Worm (Caenorhabditis elegans) whole organism, L2 larva: ENCODE measurements around the gene sto-4.

Source experiments
- C34F6.9 ChIP-seq: fragments of 150-350 bp; optimal IDR thresholded peaks from 2 replicates; lab custom pipeline; 2014; ENCODE audit warnings: missing biosample characterization, missing genetic modification characterization
- F13H6.1 ChIP-seq: sonication (generic microtip); optimal IDR thresholded peaks from 2 replicates; lab custom pipeline; 2016; ENCODE audit warnings: missing genetic modification characterization, missing compliant biosample characterization
- R02D3.7 ChIP-seq: fragments of 150-350 bp; optimal IDR thresholded peaks from 2 replicates; lab custom pipeline; 2014; ENCODE audit warnings: missing biosample characterization, missing genetic modification characterization
- Y55F3AM.14 ChIP-seq: fragments of 200-800 bp; sonication (Bioruptor generic); optimal IDR thresholded peaks from 2 replicates; lab custom pipeline; 2018; ENCODE audit warnings: mild to moderate bottlenecking, missing genetic modification characterization, missing compliant biosample characterization
- ZK546.5 ChIP-seq: sonication (generic microtip); optimal IDR thresholded peaks from 2 replicates; lab custom pipeline; 2017; ENCODE audit warnings: missing biosample characterization, missing genetic modification characterization
- aly-2 ChIP-seq: fragments of 150-350 bp; optimal IDR thresholded peaks from 2 replicates; lab custom pipeline; 2014; ENCODE audit warnings: missing biosample characterization, missing genetic modification characterization
- ama-1 ChIP-seq: fragments of 150-350 bp; optimal IDR thresholded peaks from 2 replicates; lab custom pipeline; 2018; ENCODE audit warnings: inconsistent platforms
- blmp-1 ChIP-seq: sonication (generic microtip); optimal IDR thresholded peaks from 2 replicates; lab custom pipeline; 2017; ENCODE audit warnings: missing genetic modification characterization, mild to moderate bottlenecking, missing compliant biosample characterization, antibody characterized with exemption, moderate library complexity; ENCODE audit not compliant: insufficient read depth
- ceh-82 ChIP-seq: fragments of 150-350 bp; optimal IDR thresholded peaks from 2 replicates; lab custom pipeline; 2014; ENCODE audit warnings: missing biosample characterization, missing genetic modification characterization
- crh-2 ChIP-seq: sonication (generic microtip); optimal IDR thresholded peaks from 2 replicates; lab custom pipeline; 2017; ENCODE audit warnings: missing biosample characterization, missing genetic modification characterization
- dmd-4 ChIP-seq: sonication (generic microtip); optimal IDR thresholded peaks from 2 replicates; lab custom pipeline; 2017; ENCODE audit warnings: missing biosample characterization, missing genetic modification characterization
- elt-3 ChIP-seq: sonication (generic microtip); optimal IDR thresholded peaks from 2 replicates; lab custom pipeline; 2017; ENCODE audit warnings: missing biosample characterization, missing genetic modification characterization
- fos-1 ChIP-seq: fragments of 150-350 bp; optimal IDR thresholded peaks from 2 replicates; lab custom pipeline; 2014; ENCODE audit warnings: missing biosample characterization, missing genetic modification characterization
- gmeb-1 ChIP-seq: fragments of 150-350 bp; optimal IDR thresholded peaks from 2 replicates; lab custom pipeline; 2014; ENCODE audit warnings: missing biosample characterization, missing genetic modification characterization
- lin-11 ChIP-seq: fragments of 150-350 bp; sonication (generic microtip); optimal IDR thresholded peaks from 2 replicates; lab custom pipeline; 2014; ENCODE audit warnings: missing biosample characterization, missing genetic modification characterization, inconsistent platforms, mixed read lengths
- lin-13 ChIP-seq: fragments of 150-350 bp; optimal IDR thresholded peaks from 2 replicates; lab custom pipeline; 2014; ENCODE audit warnings: missing biosample characterization, missing genetic modification reagents, missing genetic modification characterization
- lsy-2 ChIP-seq, 2 experiments: fragments of 150-350 bp in 1 of 2; sonication (generic microtip) in 1 of 2; optimal IDR thresholded peaks; 2 replicates each; lab custom pipeline; 2014 to 2017; ENCODE audit warnings: missing biosample characterization in 2 of 2, missing genetic modification characterization in 2 of 2
- mbf-1 ChIP-seq: sonication (generic microtip); optimal IDR thresholded peaks from 2 replicates; lab custom pipeline; 2017; ENCODE audit warnings: missing biosample characterization, missing genetic modification characterization
- mdl-1 ChIP-seq, 2 experiments: fragments of 150-350 bp in 1 of 2; sonication (generic microtip) in 1 of 2; optimal IDR thresholded peaks; 2 replicates each; lab custom pipeline; 2017; ENCODE audit warnings: missing biosample characterization in 2 of 2, missing genetic modification characterization in 2 of 2
- nhr-12 ChIP-seq: fragments of 150-350 bp; optimal IDR thresholded peaks from 2 replicates; lab custom pipeline; 2014; ENCODE audit warnings: missing biosample characterization, missing genetic modification characterization
- nhr-23 ChIP-seq: fragments of 150-350 bp; optimal IDR thresholded peaks from 2 replicates; lab custom pipeline; 2014; ENCODE audit warnings: missing biosample characterization, missing genetic modification reagents, missing genetic modification characterization
- nhr-237 ChIP-seq: fragments of 150-350 bp; optimal IDR thresholded peaks from 2 replicates; lab custom pipeline; 2014; ENCODE audit warnings: missing biosample characterization, missing genetic modification characterization
- nhr-6 ChIP-seq: fragments of 150-350 bp; optimal IDR thresholded peaks from 2 replicates; lab custom pipeline; 2014; ENCODE audit warnings: missing biosample characterization, missing genetic modification characterization
- nhr-77 ChIP-seq: fragments of 150-350 bp; optimal IDR thresholded peaks from 2 replicates; lab custom pipeline; 2014; ENCODE audit warnings: missing biosample characterization, missing genetic modification characterization
- sem-4 ChIP-seq: fragments of 150-350 bp; optimal IDR thresholded peaks from 2 replicates; lab custom pipeline; 2014; ENCODE audit warnings: missing biosample characterization, missing genetic modification reagents, missing genetic modification characterization
- sma-3 ChIP-seq: sonication (generic microtip); optimal IDR thresholded peaks from 2 replicates; lab custom pipeline; 2016; ENCODE audit warnings: missing genetic modification reagents, missing genetic modification characterization, missing compliant biosample characterization
- sma-9 ChIP-seq, 2 experiments: fragments of 150-350 bp in 1 of 2; sonication (generic microtip) in 1 of 2; optimal IDR thresholded peaks; 2 replicates each; lab custom pipeline; 2014 to 2016; ENCODE audit warnings: missing genetic modification characterization in 2 of 2, mild to moderate bottlenecking in 1 of 2, missing biosample characterization in 1 of 2, missing compliant biosample characterization in 1 of 2, missing genetic modification reagents in 1 of 2, moderate library complexity in 1 of 2
- snpc-4 ChIP-seq: fragments of 150-350 bp; optimal IDR thresholded peaks from 2 replicates; lab custom pipeline; 2014; ENCODE audit warnings: missing biosample characterization, missing genetic modification characterization
- unc-55 ChIP-seq: fragments of 150-350 bp; sonication (generic microtip); optimal IDR thresholded peaks from 3 replicates; lab custom pipeline; 2014; ENCODE audit warnings: missing biosample characterization, missing genetic modification reagents, missing genetic modification characterization
- ztf-11 ChIP-seq: sonication (generic microtip); optimal IDR thresholded peaks from 2 replicates; lab custom pipeline; 2017; ENCODE audit warnings: missing biosample characterization, missing genetic modification characterization
- ztf-4 ChIP-seq: fragments of 150-350 bp; optimal IDR thresholded peaks from 2 replicates; lab custom pipeline; 2014; ENCODE audit warnings: missing biosample characterization, missing genetic modification characterization

The sto-4 gene

DNA sequence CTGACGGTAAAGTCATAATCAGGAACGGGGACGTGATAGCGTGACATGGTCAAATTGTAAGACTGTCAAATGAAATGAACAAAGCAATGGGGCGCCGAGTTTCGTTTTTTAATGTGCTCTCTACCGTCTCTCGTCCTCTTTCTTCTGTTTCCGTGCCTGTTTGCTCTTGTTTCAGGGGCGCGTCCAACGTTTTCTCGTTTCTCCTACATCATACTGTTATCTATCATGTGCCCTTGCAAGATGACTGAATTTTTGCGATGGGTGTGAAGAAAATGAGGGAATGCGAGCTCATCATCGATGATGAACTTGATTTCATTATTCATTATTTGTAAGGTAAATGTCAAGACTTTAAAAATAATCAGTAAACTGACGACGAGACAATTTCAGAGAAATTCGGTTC, 36.9 kb downstream of the sto-4 start, which contains the start of gene T04F8.7:
T04F8.7 (minus strand) TSS at position 130 of the 400 bp plus-strand sequence.
- TF ChIP-seq blmp-1 (tag; lab: Kevin White, UChicago) (no peak), nhr-6 (no peak), lsy-2 (tag; optimal IDR thresholded peaks at IDR 0.05; lab: Kevin White, UChicago) (no peak), C34F6.9 (tag; lab: Kevin White, UChicago) (no peak), crh-2 (peak; percentile 11), lin-11 (tag; lab: Kevin White, UChicago) (no peak), nhr-237 (tag; lab: Kevin White, UChicago) (no peak), gmeb-1 (tag; lab: Kevin White, UChicago) (no peak), nhr-77 (tag; lab: Kevin White, UChicago) (no peak), R02D3.7 (tag; lab: Kevin White, UChicago) (no peak), ztf-4 (tag; lab: Kevin White, UChicago) (no peak), sma-9 (GFP tag; optimal IDR thresholded peaks at IDR 0.05; lab: Kevin White, UChicago) (peak; percentile 24), sma-9 (tag; optimal IDR thresholded peaks at IDR 0.05; lab: Kevin White, UChicago) (no peak), fos-1 (tag; lab: Kevin White, UChicago) (peak; percentile 83), F13H6.1 (tag; lab: Kevin White, UChicago) (peak; percentile 6)
- TF ChIP-seq, all 48 proteins: peak for 4

DNA sequence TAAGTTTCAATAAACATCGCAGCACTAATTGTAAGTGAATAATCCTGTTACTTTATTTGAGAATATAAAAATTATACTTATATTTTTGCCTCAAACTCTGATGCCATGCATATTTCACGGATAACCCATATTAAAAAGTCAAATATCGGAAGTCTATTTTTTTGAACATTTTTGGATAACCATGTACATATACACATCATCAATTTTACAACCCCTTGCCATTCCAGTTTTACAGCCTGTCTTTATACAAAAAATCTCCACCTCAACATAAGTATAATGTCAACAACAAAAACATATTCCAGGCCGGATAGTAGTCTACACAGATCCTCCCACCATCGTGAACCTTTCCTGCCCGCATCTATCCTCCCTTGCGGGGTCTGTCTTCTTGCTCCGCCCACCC, 40.3 kb downstream of the sto-4 start, which contains the start of gene hnd-1:
hnd-1 (plus strand) TSS at position 301 of the 400 bp plus-strand sequence.
- TF ChIP-seq gmeb-1 (tag; lab: Kevin White, UChicago) (no peak), lin-11 (tag; lab: Kevin White, UChicago) (no peak), sem-4 (tag; lab: Kevin White, UChicago) (no peak), R02D3.7 (tag; lab: Kevin White, UChicago) (no peak), ceh-82 (tag; lab: Kevin White, UChicago) (no peak)
- TF ChIP-seq, all 48 proteins: peak for 0

DNA sequence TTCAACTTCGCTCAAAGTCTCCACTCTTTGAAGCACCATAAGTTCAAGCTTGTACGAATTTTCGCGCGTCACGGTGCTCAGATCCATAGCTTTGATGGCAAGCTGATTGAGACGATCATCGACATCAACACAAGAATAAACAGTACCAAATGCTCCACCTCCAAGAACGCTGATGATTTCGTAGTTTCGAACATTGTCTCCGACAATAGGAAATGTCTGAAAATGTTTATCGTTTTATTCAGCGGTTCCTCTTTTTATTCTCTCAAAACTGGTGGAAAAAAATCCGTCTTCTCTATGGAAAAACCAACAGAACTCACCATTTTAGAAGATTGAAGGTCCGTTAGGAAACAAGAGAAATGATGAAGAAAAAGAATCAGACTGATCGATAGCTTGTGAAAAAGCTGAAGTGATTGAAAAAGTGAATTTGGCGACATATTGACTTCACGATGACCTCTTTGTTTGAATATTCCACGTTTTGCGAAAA, 44.0 kb downstream of the sto-4 start, which contains the start of gene C44C10.7:
C44C10.7 (minus strand) TSS at position 434 of the 484 bp plus-strand sequence.
- TF ChIP-seq unc-55 (GFP tag; lab: Kevin White, UChicago) (no peak), aly-2 (tag; lab: Kevin White, UChicago) (no peak), crh-2 (no peak), nhr-23 (no peak), ZK546.5 (tag; lab: Kevin White, UChicago) (no peak), nhr-77 (tag; lab: Kevin White, UChicago) (no peak), mdl-1 (tag; optimal IDR thresholded peaks at IDR 0.05; lab: Kevin White, UChicago) (no peak)

DNA sequence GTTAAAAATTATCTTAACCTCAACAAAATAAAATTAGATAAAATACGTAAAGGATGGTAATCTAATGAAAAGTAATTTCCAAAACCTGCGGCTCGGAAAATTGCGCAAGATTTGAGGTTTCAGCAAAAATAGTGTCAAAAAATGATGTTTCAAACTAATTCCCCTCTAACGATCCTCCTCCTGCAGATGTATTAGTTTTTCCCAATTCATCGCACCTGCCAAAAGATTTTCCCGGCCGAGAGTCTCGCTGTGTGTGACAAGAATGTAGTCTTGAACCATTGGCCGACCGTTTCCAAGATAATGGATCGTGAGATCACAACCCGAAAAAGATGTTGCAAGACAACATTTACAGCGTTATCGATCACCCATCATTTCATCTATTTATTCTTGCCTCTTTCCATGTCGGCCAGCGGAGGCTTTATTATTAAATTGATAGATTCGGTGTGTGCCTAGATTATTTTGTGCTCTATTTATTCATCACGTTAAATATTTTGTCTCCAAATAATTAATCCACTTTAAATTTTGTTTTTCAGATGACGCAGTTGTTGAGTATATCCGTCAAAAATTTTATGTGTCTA, 46.2 kb downstream of the sto-4 start, which contains the start of the genes C44C10.10 and C44C10.5:
C44C10.10 (plus strand) TSS at position 301 of the 578 bp plus-strand sequence.
C44C10.5 (plus strand) TSS at position 528 of the 578 bp plus-strand sequence.
- no peak for TF ChIP-seq lin-13 (GFP tag; lab: Kevin White, UChicago)
- no peak for TF ChIP-seq dmd-4 (tag; lab: Kevin White, UChicago)
- TF ChIP-seq nhr-12 (tag; lab: Kevin White, UChicago), result no peak
- TF ChIP-seq elt-3 (tag; lab: Kevin White, UChicago), result no peak
- TF ChIP-seq ztf-11 (tag; lab: Kevin White, UChicago), result no peak
- no peak for TF ChIP-seq mbf-1 (tag; lab: Kevin White, UChicago)
- no peak for TF ChIP-seq fos-1 (tag; lab: Kevin White, UChicago)
- no peak for TF ChIP-seq crh-2
- no peak for TF ChIP-seq ztf-4 (tag; lab: Kevin White, UChicago)
- no peak for TF ChIP-seq mdl-1 (tag; optimal IDR thresholded peaks at IDR 0.05; lab: Kevin White, UChicago)
- no peak for TF ChIP-seq nhr-6
- no peak for TF ChIP-seq R02D3.7 (tag; lab: Kevin White, UChicago)
- TF ChIP-seq ama-1 (lab: Kevin White, UChicago), result no peak
- no peak for TF ChIP-seq sma-3
- TF ChIP-seq ceh-82 (tag; lab: Kevin White, UChicago), result no peak
- TF ChIP-seq Y55F3AM.14 (GFP tag; lab: Kevin White, UChicago), result no peak
- no peak for TF ChIP-seq sem-4 (tag; lab: Kevin White, UChicago)
- no peak for TF ChIP-seq blmp-1 (tag; lab: Kevin White, UChicago)
- TF ChIP-seq snpc-4 (tag; lab: Kevin White, UChicago), result no peak
- TF ChIP-seq nhr-237 (tag; lab: Kevin White, UChicago), result no peak
